Worm (Caenorhabditis elegans) whole organism, L4 larva: ENCODE measurements around the gene moc-5.

Experiments used
- D1046.2 ChIP-seq: fragments of 200-800 bp; sonication (Bioruptor generic); IDR thresholded peaks from 2 replicates; pipeline ENCODE4 v1.3.6; 2022; ENCODE audit warnings: missing genetic modification characterization, missing compliant biosample characterization
- Y105C5A.15 ChIP-seq: fragments of 200-800 bp; sonication (Bioruptor generic); IDR thresholded peaks from 2 replicates; pipeline ENCODE4 v1.3.6; 2022; ENCODE audit warnings: missing genetic modification characterization, missing compliant biosample characterization
- Y75B8A.6 ChIP-seq: fragments of 200-800 bp; sonication (Bioruptor generic); IDR thresholded peaks from 2 replicates; pipeline ENCODE4 v1.3.6; 2022; ENCODE audit warnings: missing genetic modification reagents, missing genetic modification characterization, missing compliant biosample characterization
- aha-1 ChIP-seq: fragments of 150-350 bp; peaks from one replicate; lab custom pipeline; 2014; ENCODE audit warnings: missing biosample characterization, missing genetic modification characterization
- aly-2 ChIP-seq: sonication (generic microtip); optimal IDR thresholded peaks from 2 replicates; lab custom pipeline; 2018; ENCODE audit warnings: missing biosample characterization, missing genetic modification characterization
- arid-1 ChIP-seq: fragments of 200-800 bp; sonication (Bioruptor generic); conservative IDR thresholded peaks from 2 replicates; pipeline ENCODE4 v1.3.6; 2022; ENCODE audit warnings: missing genetic modification reagents, missing genetic modification characterization, missing compliant biosample characterization
- ceh-20 ChIP-seq: fragments of 200-800 bp; sonication (Bioruptor generic); IDR thresholded peaks from 2 replicates; pipeline ENCODE4 v1.3.6; 2022; ENCODE audit warnings: missing genetic modification reagents, missing genetic modification characterization, missing compliant biosample characterization
- ces-1 ChIP-seq: fragments of 150-350 bp; sonication (generic microtip); optimal IDR thresholded peaks from 4 replicates; lab custom pipeline; 2014; ENCODE audit warnings: missing biosample characterization, missing genetic modification reagents, missing genetic modification characterization
- daf-16 ChIP-seq, 3 experiments: sonication (generic microtip); optimal IDR thresholded peaks; 2 replicates each; lab custom pipeline; 2016 to 2017; ENCODE audit warnings: missing genetic modification characterization in 3 of 3, missing genetic modification reagents in 3 of 3, mild to moderate bottlenecking in 2 of 3, missing compliant biosample characterization in 2 of 3, missing biosample characterization in 1 of 3, moderate library complexity in 1 of 3
- daf-8 ChIP-seq: fragments of 200-800 bp; sonication (Bioruptor generic); IDR thresholded peaks from 2 replicates; pipeline ENCODE4 v1.3.6; 2022; ENCODE audit warnings: missing genetic modification characterization, missing compliant biosample characterization
- dmd-6 ChIP-seq: fragments of 200-800 bp; sonication (Bioruptor generic); IDR thresholded peaks from 2 replicates; pipeline ENCODE4 v1.3.6; 2022; ENCODE audit warnings: missing genetic modification reagents, missing genetic modification characterization, missing compliant biosample characterization
- dve-1 ChIP-seq: sonication (generic microtip); optimal IDR thresholded peaks from 2 replicates; lab custom pipeline; 2017; ENCODE audit warnings: antibody characterized with exemption, mild to moderate bottlenecking, missing genetic modification characterization, missing compliant biosample characterization; ENCODE audit not compliant: insufficient read depth
- fos-1 ChIP-seq: fragments of 150-350 bp; optimal IDR thresholded peaks from 2 replicates; lab custom pipeline; 2014; ENCODE audit warnings: missing biosample characterization, missing genetic modification characterization
- hif-1 ChIP-seq, 2 experiments: sonication (generic microtip); optimal IDR thresholded peaks; 2 replicates each; lab custom pipeline; 2016 to 2017; ENCODE audit warnings: missing compliant biosample characterization in 2 of 2, missing genetic modification characterization in 2 of 2, missing genetic modification reagents in 2 of 2, missing genotype in 2 of 2, mild to moderate bottlenecking in 1 of 2
- hlh-11 ChIP-seq: fragments of 200-800 bp; sonication (Bioruptor generic); optimal IDR thresholded peaks from 2 replicates; lab custom pipeline; 2018; ENCODE audit warnings: mild to moderate bottlenecking, missing genetic modification characterization, missing compliant biosample characterization
- hlh-30 ChIP-seq: sonication (generic microtip); optimal IDR thresholded peaks from 2 replicates; lab custom pipeline; 2017; ENCODE audit warnings: antibody characterized with exemption, mild to moderate bottlenecking, missing genetic modification characterization, missing compliant biosample characterization; ENCODE audit not compliant: insufficient read depth
- lsy-2 ChIP-seq, 2 experiments: fragments of 150-350 bp in 1 of 2; sonication (generic microtip) in 1 of 2; optimal IDR thresholded peaks; 2 replicates each; lab custom pipeline; 2014 to 2017; ENCODE audit warnings: missing biosample characterization in 2 of 2, missing genetic modification characterization in 2 of 2
- madf-5 ChIP-seq, 2 experiments: fragments of 200-800 bp; sonication (Bioruptor generic); IDR thresholded peaks; 2 replicates each; pipeline ENCODE4 v1.3.6; 2022; ENCODE audit warnings: missing compliant biosample characterization in 2 of 2, missing genetic modification characterization in 2 of 2
- mdl-1 ChIP-seq, 2 experiments: fragments of 150-350 bp in 1 of 2; sonication (generic microtip) in 1 of 2; optimal IDR thresholded peaks; 2 replicates each; lab custom pipeline; 2014 to 2017; ENCODE audit warnings: missing biosample characterization in 2 of 2, missing genetic modification characterization in 2 of 2
- mdt-29 ChIP-seq: fragments of 200-800 bp; sonication (Bioruptor generic); IDR thresholded peaks from 2 replicates; pipeline ENCODE4 v1.3.6; 2022; ENCODE audit warnings: missing genetic modification reagents, missing genetic modification characterization, missing compliant biosample characterization
- mep-1 ChIP-seq: fragments of 150-350 bp; sonication (generic microtip); optimal IDR thresholded peaks from 3 replicates; lab custom pipeline; 2014; ENCODE audit warnings: missing biosample characterization, missing genetic modification characterization
- mes-2 ChIP-seq: sonication (generic microtip); optimal IDR thresholded peaks from 2 replicates; lab custom pipeline; 2016; ENCODE audit warnings: missing genotype, mild to moderate bottlenecking, missing genetic modification characterization, missing compliant biosample characterization; ENCODE audit not compliant: poor library complexity, severe bottlenecking
- mxl-2 ChIP-seq: fragments of 200-800 bp; sonication (Bioruptor generic); conservative IDR thresholded peaks from 2 replicates; pipeline ENCODE4 v1.3.6; 2022; ENCODE audit warnings: missing genetic modification reagents, missing genetic modification characterization, missing compliant biosample characterization
- mxl-3 ChIP-seq: fragments of 200-800 bp; sonication (Bioruptor generic); optimal IDR thresholded peaks from 2 replicates; lab custom pipeline; 2018; ENCODE audit warnings: mild to moderate bottlenecking, missing genetic modification characterization, missing compliant biosample characterization
- nhr-11 ChIP-seq: fragments of 150-350 bp; optimal IDR thresholded peaks from 2 replicates; lab custom pipeline; 2014; ENCODE audit warnings: missing biosample characterization, missing genetic modification characterization
- nhr-28 ChIP-seq: fragments of 150-350 bp; optimal IDR thresholded peaks from 2 replicates; lab custom pipeline; 2014; ENCODE audit warnings: missing biosample characterization, missing genetic modification characterization
- nhr-41 ChIP-seq: fragments of 200-800 bp; sonication (Bioruptor generic); IDR thresholded peaks from 2 replicates; pipeline ENCODE4 v1.3.6; 2022; ENCODE audit warnings: missing genetic modification reagents, missing genetic modification characterization, missing compliant biosample characterization
- nhr-42 ChIP-seq: fragments of 200-800 bp; sonication (Bioruptor generic); IDR thresholded peaks from 2 replicates; pipeline ENCODE4 v1.3.6; 2022; ENCODE audit warnings: missing genetic modification characterization, missing compliant biosample characterization
- nhr-6 ChIP-seq: fragments of 150-350 bp; optimal IDR thresholded peaks from 2 replicates; lab custom pipeline; 2014; ENCODE audit warnings: missing biosample characterization, missing genetic modification characterization
- nhr-77 ChIP-seq: fragments of 150-350 bp; optimal IDR thresholded peaks from 2 replicates; lab custom pipeline; 2014; ENCODE audit warnings: missing biosample characterization, missing genetic modification characterization
- php-3 ChIP-seq: fragments of 200-800 bp; sonication (Bioruptor generic); IDR thresholded peaks from 2 replicates; pipeline ENCODE4 v1.3.6; 2022; ENCODE audit warnings: missing genetic modification reagents, missing genetic modification characterization, missing compliant biosample characterization
- pqm-1 ChIP-seq: sonication (generic microtip); optimal IDR thresholded peaks from 2 replicates; lab custom pipeline; 2017; ENCODE audit warnings: missing biosample characterization, missing genetic modification characterization
- skn-1 ChIP-seq: fragments of 150-350 bp; optimal IDR thresholded peaks from 2 replicates; lab custom pipeline; 2014; ENCODE audit warnings: missing biosample characterization, missing genetic modification characterization
- snpc-4 ChIP-seq: fragments of 150-350 bp; optimal IDR thresholded peaks from 2 replicates; lab custom pipeline; 2014; ENCODE audit warnings: missing biosample characterization, missing genetic modification characterization
- tra-1 ChIP-seq: fragments of 200-800 bp; sonication (Bioruptor generic); IDR thresholded peaks from 2 replicates; pipeline ENCODE4 v1.3.6; 2022; ENCODE audit warnings: missing genetic modification reagents, missing genetic modification characterization, missing compliant biosample characterization
- unc-62 ChIP-seq, 3 experiments: fragments of 150-350 bp in 1 of 3; sonication (generic microtip); optimal IDR thresholded peaks in 2 of 3; peaks in 1 of 3; 1 replicate in 1 of 3; 2 replicates in 2 of 3; lab custom pipeline; 2014 to 2017; ENCODE audit warnings: missing biosample characterization in 3 of 3, missing genetic modification characterization in 3 of 3, missing genetic modification reagents in 3 of 3, missing genotype in 1 of 3
- zfp-3 ChIP-seq: fragments of 200-800 bp; sonication (Bioruptor generic); conservative IDR thresholded peaks from 2 replicates; pipeline ENCODE4 v1.3.6; 2022; ENCODE audit warnings: missing genetic modification reagents, missing genetic modification characterization, missing compliant biosample characterization
- zip-2 ChIP-seq: fragments of 150-350 bp; optimal IDR thresholded peaks from 2 replicates; lab custom pipeline; 2014; ENCODE audit warnings: missing biosample characterization, missing genetic modification characterization
- ztf-7 ChIP-seq: fragments of 150-350 bp; optimal IDR thresholded peaks from 2 replicates; lab custom pipeline; 2014; ENCODE audit warnings: missing biosample characterization, missing genetic modification characterization

Gene moc-5

DNA sequence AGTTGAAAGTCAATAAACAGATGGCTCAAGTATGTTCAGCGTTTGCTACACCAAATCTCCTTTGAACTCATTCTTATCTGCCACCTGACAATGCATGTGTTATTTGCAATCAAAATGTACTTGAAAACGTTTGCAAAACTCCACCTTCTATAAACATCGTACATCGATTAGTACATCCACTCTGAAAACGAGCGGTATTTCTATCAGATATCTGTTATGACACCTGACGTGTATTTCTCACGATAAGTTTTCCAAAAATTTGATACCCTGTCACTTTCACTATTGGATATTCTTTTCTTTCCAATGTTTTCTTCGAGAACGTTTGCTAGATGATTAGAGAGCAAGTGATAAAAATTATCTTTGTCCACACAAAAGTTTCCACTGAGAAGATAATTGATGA, 21.4 kb downstream of the moc-5 start:
- no peak for TF ChIP-seq ces-1 (GFP tag; lab: Kevin White, UChicago)
- TF ChIP-seq nhr-28 (tag; lab: Kevin White, UChicago): peak; percentile 24
- peak in 1 of 2 experiments; percentile 89 for TF ChIP-seq daf-16 (GFP tag; optimal IDR thresholded peaks at IDR 0.05; lab: Kevin White, UChicago)
- no peak for TF ChIP-seq daf-16 (tag; optimal IDR thresholded peaks at IDR 0.05; lab: Kevin White, UChicago)
- no peak for TF ChIP-seq ztf-7 (tag; lab: Kevin White, UChicago)
- no peak for TF ChIP-seq nhr-42 (GFP tag; lab: Robert Waterston, UW)
- TF ChIP-seq lsy-2 (tag; optimal IDR thresholded peaks at IDR 0.05; lab: Kevin White, UChicago): peak in 1 of 2 experiments; percentile 2
- peak; percentile 35 for TF ChIP-seq nhr-11 (tag; lab: Kevin White, UChicago)
- TF ChIP-seq mdl-1 (tag; optimal IDR thresholded peaks at IDR 0.05; lab: Kevin White, UChicago): peak in 1 of 2 experiments; percentile 16
- TF ChIP-seq daf-8: no peak
- TF ChIP-seq mxl-2 (GFP tag; lab: Robert Waterston, UW): no peak
- TF ChIP-seq mdt-29 (GFP tag; lab: Robert Waterston, UW): no peak
- TF ChIP-seq hlh-11 (tag; lab: Kevin White, UChicago): peak; percentile 18
- peak in 1 of 2 experiments; percentile 70 for TF ChIP-seq unc-62 (GFP tag; optimal IDR thresholded peaks at IDR 0.05 in 1 of 2; lab: Kevin White, UChicago)
- TF ChIP-seq unc-62 (tag; optimal IDR thresholded peaks at IDR 0.05; lab: Kevin White, UChicago): no peak

DNA sequence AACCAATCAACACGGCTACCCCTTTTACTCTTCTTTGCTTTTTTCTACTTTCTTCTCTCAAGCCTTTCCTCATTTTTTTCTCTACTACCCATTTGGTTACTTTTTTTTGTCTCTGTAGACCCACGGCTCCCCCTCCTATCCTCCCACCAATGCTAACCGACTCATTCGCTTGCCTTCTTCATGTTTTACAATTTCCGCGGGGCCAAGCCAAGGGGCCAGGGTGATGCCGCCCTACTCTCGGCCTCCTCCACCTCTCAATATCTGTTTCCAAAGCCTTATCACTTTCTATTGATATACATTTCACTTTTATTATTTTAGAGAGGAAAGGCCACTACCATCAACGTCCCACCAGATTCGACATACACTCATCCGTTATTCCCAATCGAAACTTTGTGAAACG, 22.4 kb downstream of the moc-5 start, which contains the start of gene F49E2.5:
F49E2.5 (plus strand) TSS at position 301 of the 400 bp plus-strand sequence.
- TF ChIP-seq daf-16 (GFP tag; optimal IDR thresholded peaks at IDR 0.05; lab: Kevin White, UChicago) (peak in 1 of 2 experiments; percentile 0), daf-16 (tag; optimal IDR thresholded peaks at IDR 0.05; lab: Kevin White, UChicago) (no peak), aly-2 (tag; lab: Kevin White, UChicago) (no peak), fos-1 (no peak), aha-1 (tag; lab: Kevin White, UChicago) (peak; percentile 2), ceh-20 (no peak)

DNA sequence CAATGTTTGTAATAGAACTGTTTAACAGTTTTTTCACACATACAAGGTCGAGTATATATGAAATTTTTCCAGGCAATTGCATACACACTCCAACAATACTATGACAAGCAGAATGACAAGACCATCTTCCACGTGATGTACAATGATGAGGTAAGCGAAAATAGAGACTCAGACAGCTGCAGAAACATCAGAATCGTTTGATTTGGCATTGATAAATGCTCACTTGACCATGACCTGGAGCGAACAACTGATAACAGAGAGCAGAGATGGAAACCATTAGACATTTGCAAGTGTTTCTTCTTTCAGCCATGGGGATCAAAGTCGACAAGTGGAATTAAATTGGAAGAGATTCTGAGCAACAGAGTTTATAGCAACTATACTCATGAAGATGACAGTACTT, 25.3 kb downstream of the moc-5 start:
- peak; percentile 70 for TF ChIP-seq mxl-3
- no peak for TF ChIP-seq Y75B8A.6
- peak; percentile 89 for TF ChIP-seq hlh-30 (tag; lab: Kevin White, UChicago)
- TF ChIP-seq arid-1 (GFP tag; lab: Robert Waterston, UW): no peak
- peak; percentile 45 for TF ChIP-seq aha-1 (tag; lab: Kevin White, UChicago)
- TF ChIP-seq nhr-28 (tag; lab: Kevin White, UChicago): peak; percentile 86
- no peak for TF ChIP-seq zip-2 (tag; lab: Kevin White, UChicago)
- TF ChIP-seq aly-2 (tag; lab: Kevin White, UChicago): no peak
- TF ChIP-seq madf-5 (GFP tag; IDR thresholded peaks at IDR 0.05; lab: Robert Waterston, UW): no peak
- peak; percentile 24; the same call in 1 of the 2 replicates for TF ChIP-seq nhr-41 (GFP tag; lab: Robert Waterston, UW)
- TF ChIP-seq zfp-3 (GFP tag; lab: Robert Waterston, UW): no peak
- peak; percentile 53 for TF ChIP-seq mes-2 (tag; lab: Kevin White, UChicago)
- TF ChIP-seq tra-1 (GFP tag; lab: Robert Waterston, UW): peak; percentile 69
- TF ChIP-seq hlh-11 (tag; lab: Kevin White, UChicago): peak; percentile 93
- peak in 1 of 2 experiments; percentile 39 for TF ChIP-seq lsy-2 (tag; optimal IDR thresholded peaks at IDR 0.05; lab: Kevin White, UChicago)
- TF ChIP-seq php-3 (GFP tag; lab: Robert Waterston, UW): peak; percentile 60; the same call in 1 of the 2 replicates
- no peak for TF ChIP-seq D1046.2 (GFP tag; lab: Robert Waterston, UW)
- TF ChIP-seq nhr-6: no peak
- TF ChIP-seq daf-16 (GFP tag; optimal IDR thresholded peaks at IDR 0.05; lab: Kevin White, UChicago): no peak
- TF ChIP-seq daf-16 (tag; optimal IDR thresholded peaks at IDR 0.05; lab: Kevin White, UChicago): peak; percentile 87
- peak; percentile 76 for TF ChIP-seq pqm-1 (tag; lab: Kevin White, UChicago)
- TF ChIP-seq dve-1 (tag; lab: Kevin White, UChicago): peak; percentile 89
- TF ChIP-seq nhr-77 (tag; lab: Kevin White, UChicago): peak; percentile 80
- peak in 1 of 2 experiments; percentile 86 for TF ChIP-seq mdl-1 (tag; optimal IDR thresholded peaks at IDR 0.05; lab: Kevin White, UChicago)
- no peak for TF ChIP-seq snpc-4 (tag; lab: Kevin White, UChicago)
- peak in 1 of 2 experiments; percentile 95 for TF ChIP-seq unc-62 (GFP tag; optimal IDR thresholded peaks at IDR 0.05 in 1 of 2; lab: Kevin White, UChicago)
- no peak for TF ChIP-seq unc-62 (tag; optimal IDR thresholded peaks at IDR 0.05; lab: Kevin White, UChicago)
- no peak for TF ChIP-seq Y105C5A.15 (GFP tag; lab: Robert Waterston, UW)
- peak; percentile 94 for TF ChIP-seq dmd-6
- peak in 1 of 2 experiments; percentile 22 for TF ChIP-seq hif-1 (tag; optimal IDR thresholded peaks at IDR 0.05; lab: Kevin White, UChicago)
- no peak for TF ChIP-seq skn-1
- TF ChIP-seq mep-1 (tag; lab: Kevin White, UChicago): peak; percentile 57
